Worm (Caenorhabditis elegans) whole organism, L2 larva: ENCODE measurements around the gene acl-8.
A peak's percentile ranks its signal among the peaks of the same experiment; 100 is the strongest.

Experiments
- C34F6.9 ChIP-seq: fragments of 150-350 bp; optimal IDR thresholded peaks from 2 replicates; lab custom pipeline; 2014; ENCODE audit warnings: missing biosample characterization, missing genetic modification characterization
- F13H6.1 ChIP-seq: sonication (generic microtip); optimal IDR thresholded peaks from 2 replicates; lab custom pipeline; 2016; ENCODE audit warnings: missing genetic modification characterization, missing compliant biosample characterization
- Y55F3AM.14 ChIP-seq: fragments of 200-800 bp; sonication (Bioruptor generic); optimal IDR thresholded peaks from 2 replicates; lab custom pipeline; 2018; ENCODE audit warnings: mild to moderate bottlenecking, missing genetic modification characterization, missing compliant biosample characterization
- ZK546.5 ChIP-seq: sonication (generic microtip); optimal IDR thresholded peaks from 2 replicates; lab custom pipeline; 2017; ENCODE audit warnings: missing biosample characterization, missing genetic modification characterization
- aly-2 ChIP-seq: fragments of 150-350 bp; optimal IDR thresholded peaks from 2 replicates; lab custom pipeline; 2014; ENCODE audit warnings: missing biosample characterization, missing genetic modification characterization
- ama-1 ChIP-seq: fragments of 150-350 bp; optimal IDR thresholded peaks from 2 replicates; lab custom pipeline; 2018; ENCODE audit warnings: inconsistent platforms
- blmp-1 ChIP-seq: sonication (generic microtip); optimal IDR thresholded peaks from 2 replicates; lab custom pipeline; 2017; ENCODE audit warnings: missing genetic modification characterization, mild to moderate bottlenecking, missing compliant biosample characterization, antibody characterized with exemption, moderate library complexity; ENCODE audit not compliant: insufficient read depth
- ceh-16 ChIP-seq: fragments of 150-350 bp; optimal IDR thresholded peaks from 2 replicates; lab custom pipeline; 2014; ENCODE audit warnings: missing biosample characterization, missing genetic modification characterization
- ceh-82 ChIP-seq: fragments of 150-350 bp; optimal IDR thresholded peaks from 2 replicates; lab custom pipeline; 2014; ENCODE audit warnings: missing biosample characterization, missing genetic modification characterization
- crh-2 ChIP-seq: sonication (generic microtip); optimal IDR thresholded peaks from 2 replicates; lab custom pipeline; 2017; ENCODE audit warnings: missing biosample characterization, missing genetic modification characterization
- dmd-4 ChIP-seq: sonication (generic microtip); optimal IDR thresholded peaks from 2 replicates; lab custom pipeline; 2017; ENCODE audit warnings: missing biosample characterization, missing genetic modification characterization
- egl-27 ChIP-seq: sonication (generic microtip); optimal IDR thresholded peaks from 3 replicates; lab custom pipeline; 2017; ENCODE audit warnings: missing biosample characterization, missing genetic modification reagents, missing genetic modification characterization
- fos-1 ChIP-seq: fragments of 150-350 bp; optimal IDR thresholded peaks from 2 replicates; lab custom pipeline; 2014; ENCODE audit warnings: missing biosample characterization, missing genetic modification characterization
- lin-13 ChIP-seq: fragments of 150-350 bp; optimal IDR thresholded peaks from 2 replicates; lab custom pipeline; 2014; ENCODE audit warnings: missing biosample characterization, missing genetic modification reagents, missing genetic modification characterization
- lsy-2 ChIP-seq, 2 experiments: fragments of 150-350 bp in 1 of 2; sonication (generic microtip) in 1 of 2; optimal IDR thresholded peaks; 2 replicates each; lab custom pipeline; 2014 to 2017; ENCODE audit warnings: missing biosample characterization in 2 of 2, missing genetic modification characterization in 2 of 2
- mab-5 ChIP-seq: fragments of 150-350 bp; optimal IDR thresholded peaks from 2 replicates; lab custom pipeline; 2014; ENCODE audit warnings: missing biosample characterization, missing genetic modification characterization
- mbf-1 ChIP-seq: sonication (generic microtip); optimal IDR thresholded peaks from 2 replicates; lab custom pipeline; 2017; ENCODE audit warnings: missing biosample characterization, missing genetic modification characterization
- mdl-1 ChIP-seq, 2 experiments: fragments of 150-350 bp in 1 of 2; sonication (generic microtip) in 1 of 2; optimal IDR thresholded peaks; 2 replicates each; lab custom pipeline; 2017; ENCODE audit warnings: missing biosample characterization in 2 of 2, missing genetic modification characterization in 2 of 2
- nhr-10 ChIP-seq: sonication (generic microtip); optimal IDR thresholded peaks from 2 replicates; lab custom pipeline; 2017; ENCODE audit warnings: missing biosample characterization, missing genetic modification characterization
- nhr-11 ChIP-seq: fragments of 150-350 bp; optimal IDR thresholded peaks from 2 replicates; lab custom pipeline; 2014; ENCODE audit warnings: missing biosample characterization, missing genetic modification characterization
- nhr-12 ChIP-seq: fragments of 150-350 bp; optimal IDR thresholded peaks from 2 replicates; lab custom pipeline; 2014; ENCODE audit warnings: missing biosample characterization, missing genetic modification characterization
- nhr-129 ChIP-seq: fragments of 150-350 bp; optimal IDR thresholded peaks from 2 replicates; lab custom pipeline; 2014; ENCODE audit warnings: missing biosample characterization, missing genetic modification characterization
- nhr-21 ChIP-seq: fragments of 150-350 bp; optimal IDR thresholded peaks from 2 replicates; lab custom pipeline; 2014; ENCODE audit warnings: missing biosample characterization, missing genetic modification characterization
- nhr-237 ChIP-seq: fragments of 150-350 bp; optimal IDR thresholded peaks from 2 replicates; lab custom pipeline; 2014; ENCODE audit warnings: missing biosample characterization, missing genetic modification characterization
- nhr-6 ChIP-seq: fragments of 150-350 bp; optimal IDR thresholded peaks from 2 replicates; lab custom pipeline; 2014; ENCODE audit warnings: missing biosample characterization, missing genetic modification characterization
- nhr-77 ChIP-seq: fragments of 150-350 bp; optimal IDR thresholded peaks from 2 replicates; lab custom pipeline; 2014; ENCODE audit warnings: missing biosample characterization, missing genetic modification characterization
- peb-1 ChIP-seq: fragments of 150-350 bp; optimal IDR thresholded peaks from 2 replicates; lab custom pipeline; 2014; ENCODE audit warnings: missing biosample characterization, missing genetic modification characterization
- sem-4 ChIP-seq: fragments of 150-350 bp; optimal IDR thresholded peaks from 2 replicates; lab custom pipeline; 2014; ENCODE audit warnings: missing biosample characterization, missing genetic modification reagents, missing genetic modification characterization
- skn-1 ChIP-seq: sonication (generic microtip); optimal IDR thresholded peaks from 2 replicates; lab custom pipeline; 2017; ENCODE audit warnings: missing biosample characterization, missing genetic modification characterization
- sma-3 ChIP-seq: sonication (generic microtip); optimal IDR thresholded peaks from 2 replicates; lab custom pipeline; 2016; ENCODE audit warnings: missing genetic modification reagents, missing genetic modification characterization, missing compliant biosample characterization
- sma-9 ChIP-seq, 2 experiments: fragments of 150-350 bp in 1 of 2; sonication (generic microtip) in 1 of 2; optimal IDR thresholded peaks; 2 replicates each; lab custom pipeline; 2014 to 2016; ENCODE audit warnings: missing genetic modification characterization in 2 of 2, mild to moderate bottlenecking in 1 of 2, missing biosample characterization in 1 of 2, missing compliant biosample characterization in 1 of 2, missing genetic modification reagents in 1 of 2, moderate library complexity in 1 of 2
- snpc-4 ChIP-seq: fragments of 150-350 bp; optimal IDR thresholded peaks from 2 replicates; lab custom pipeline; 2014; ENCODE audit warnings: missing biosample characterization, missing genetic modification characterization
- unc-39 ChIP-seq: fragments of 150-350 bp; optimal IDR thresholded peaks from 2 replicates; lab custom pipeline; 2014; ENCODE audit warnings: missing biosample characterization, missing genetic modification characterization
- unc-55 ChIP-seq: fragments of 150-350 bp; sonication (generic microtip); optimal IDR thresholded peaks from 3 replicates; lab custom pipeline; 2014; ENCODE audit warnings: missing biosample characterization, missing genetic modification reagents, missing genetic modification characterization
- unc-62 ChIP-seq: fragments of 150-350 bp; optimal IDR thresholded peaks from 2 replicates; lab custom pipeline; 2014; ENCODE audit warnings: missing biosample characterization, missing genetic modification reagents, missing genetic modification characterization
- zag-1 ChIP-seq: fragments of 150-350 bp; optimal IDR thresholded peaks from 2 replicates; lab custom pipeline; 2014; ENCODE audit warnings: missing biosample characterization, missing genetic modification characterization
- ztf-1 ChIP-seq: fragments of 200-800 bp; sonication (Bioruptor generic); conservative IDR thresholded peaks from 2 replicates; pipeline ENCODE4 v1.3.6; 2022; ENCODE audit warnings: missing genetic modification characterization, missing compliant biosample characterization
- ztf-11 ChIP-seq: sonication (generic microtip); optimal IDR thresholded peaks from 2 replicates; lab custom pipeline; 2017; ENCODE audit warnings: missing biosample characterization, missing genetic modification characterization
- ztf-4 ChIP-seq: fragments of 150-350 bp; optimal IDR thresholded peaks from 2 replicates; lab custom pipeline; 2014; ENCODE audit warnings: missing biosample characterization, missing genetic modification characterization

The acl-8 gene

DNA sequence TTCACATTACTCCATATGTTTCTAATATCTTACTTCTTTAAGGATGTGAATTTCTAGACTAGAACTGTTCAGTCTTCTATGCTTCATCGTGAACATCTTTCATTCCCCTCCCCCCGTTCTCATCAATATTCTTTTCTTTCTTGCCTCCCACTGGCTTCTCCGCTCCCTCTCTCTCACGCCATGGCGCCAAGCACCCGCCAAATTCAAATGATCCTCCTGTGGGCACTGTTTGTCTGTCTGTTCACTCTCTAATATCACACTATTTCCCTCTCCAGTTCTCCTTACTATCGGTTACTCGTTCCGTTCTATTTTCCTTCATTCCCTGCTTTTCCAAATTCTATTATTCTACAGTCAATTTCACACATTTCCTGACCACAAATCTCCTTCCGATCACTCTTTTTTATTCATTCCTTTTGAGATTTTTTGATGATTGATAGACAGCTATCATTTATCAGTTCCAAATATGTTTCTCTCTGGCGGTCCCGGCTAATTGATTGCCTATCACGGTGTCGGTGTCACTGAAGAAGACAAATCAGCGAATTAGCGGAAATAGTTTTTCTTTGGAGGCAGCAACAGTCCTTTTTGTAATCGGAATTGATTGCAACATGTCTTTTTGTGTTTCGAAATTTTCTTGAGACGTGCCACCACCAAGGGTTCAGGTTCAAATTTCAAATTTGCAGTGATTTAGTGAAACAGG, 7.8 kb downstream of the acl-8 start:
- TF ChIP-seq nhr-129 (no peak), nhr-12 (tag; lab: Kevin White, UChicago) (no peak), ama-1 (no peak), ceh-16 (tag; lab: Kevin White, UChicago) (peak; percentile 33)

DNA sequence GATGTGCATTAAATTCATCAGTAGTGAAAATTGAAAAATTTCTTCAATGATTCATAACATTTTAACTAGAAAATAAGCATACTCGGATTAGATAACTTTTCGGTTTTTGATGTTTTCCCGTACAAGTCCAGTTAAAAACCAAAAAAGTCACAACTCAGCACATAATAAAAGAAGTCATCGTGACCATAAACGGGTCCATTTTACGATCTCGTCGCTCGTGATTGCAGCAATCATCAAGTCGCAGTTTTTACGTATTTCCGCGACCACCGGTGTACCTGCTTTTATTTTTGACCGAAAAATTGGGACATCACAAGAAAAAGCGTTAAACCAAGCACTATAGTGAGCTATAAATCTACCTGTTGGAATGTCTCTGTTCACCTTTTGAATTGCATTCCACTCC, 10.6 kb downstream of the acl-8 start:
- TF ChIP-seq nhr-10 (tag; lab: Kevin White, UChicago): no peak
- no peak for TF ChIP-seq Y55F3AM.14
- TF ChIP-seq skn-1 (tag; lab: Kevin White, UChicago): no peak
- no peak for TF ChIP-seq dmd-4 (tag; lab: Kevin White, UChicago)
- no peak for TF ChIP-seq crh-2 (tag; lab: Kevin White, UChicago)
- TF ChIP-seq fos-1: no peak
- no peak for TF ChIP-seq nhr-21 (tag; lab: Kevin White, UChicago)
- no peak for TF ChIP-seq ceh-16 (tag; lab: Kevin White, UChicago)

DNA sequence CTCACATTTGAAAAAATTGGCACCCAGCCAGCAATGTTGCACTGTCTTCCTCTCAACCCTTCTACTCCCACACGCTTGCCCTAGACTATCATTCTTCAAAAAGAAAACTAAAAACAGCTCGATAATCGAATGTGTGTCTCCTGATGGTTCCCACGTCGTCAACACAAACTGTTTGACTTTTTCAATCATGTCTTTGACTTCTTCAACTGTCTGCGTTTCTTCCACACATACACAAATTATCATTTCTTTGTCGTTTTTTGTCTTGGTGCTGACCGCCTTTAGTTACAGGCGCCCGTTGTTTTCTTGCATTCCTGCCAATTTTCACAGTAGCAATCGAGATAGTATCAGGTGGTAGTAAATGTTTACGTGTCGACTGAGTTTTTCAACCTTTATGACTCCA, 11.9 kb downstream of the acl-8 start:
- TF ChIP-seq ama-1 (no peak), C34F6.9 (no peak), nhr-237 (no peak), lin-13 (GFP tag; lab: Kevin White, UChicago) (no peak), ztf-4 (tag; lab: Kevin White, UChicago) (no peak), nhr-21 (tag; lab: Kevin White, UChicago) (no peak), snpc-4 (tag; lab: Kevin White, UChicago) (no peak), unc-55 (GFP tag; lab: Kevin White, UChicago) (no peak), unc-62 (GFP tag; lab: Kevin White, UChicago) (no peak), blmp-1 (no peak), crh-2 (tag; lab: Kevin White, UChicago) (peak; percentile 61), nhr-6 (no peak), mab-5 (tag; lab: Kevin White, UChicago) (no peak), skn-1 (tag; lab: Kevin White, UChicago) (no peak), ceh-82 (tag; lab: Kevin White, UChicago) (no peak), ztf-1 (no peak), nhr-77 (tag; lab: Kevin White, UChicago) (no peak), dmd-4 (tag; lab: Kevin White, UChicago) (no peak), nhr-10 (tag; lab: Kevin White, UChicago) (no peak), ceh-16 (tag; lab: Kevin White, UChicago) (no peak), fos-1 (peak; percentile 23), mdl-1 (tag; optimal IDR thresholded peaks at IDR 0.05; lab: Kevin White, UChicago) (no peak), nhr-129 (peak; percentile 15), nhr-11 (no peak), sma-9 (GFP tag; optimal IDR thresholded peaks at IDR 0.05; lab: Kevin White, UChicago) (peak; percentile 36), sma-9 (tag; optimal IDR thresholded peaks at IDR 0.05; lab: Kevin White, UChicago) (no peak), zag-1 (tag; lab: Kevin White, UChicago) (no peak), peb-1 (no peak), ztf-11 (tag; lab: Kevin White, UChicago) (no peak)

- TF ChIP-seq sma-3 (GFP tag; lab: Kevin White, UChicago) (no peak), Y55F3AM.14 (no peak), nhr-6 (no peak), mab-5 (tag; lab: Kevin White, UChicago) (no peak), lsy-2 (tag; optimal IDR thresholded peaks at IDR 0.05; lab: Kevin White, UChicago) (no peak), sem-4 (no peak), unc-55 (GFP tag; lab: Kevin White, UChicago) (no peak), unc-39 (tag; lab: Kevin White, UChicago) (no peak), aly-2 (tag; lab: Kevin White, UChicago) (no peak), sma-9 (GFP tag; optimal IDR thresholded peaks at IDR 0.05; lab: Kevin White, UChicago) (no peak), sma-9 (tag; optimal IDR thresholded peaks at IDR 0.05; lab: Kevin White, UChicago) (no peak), F13H6.1 (tag; lab: Kevin White, UChicago) (no peak), mbf-1 (no peak), nhr-12 (tag; lab: Kevin White, UChicago) (no peak), egl-27 (tag; lab: Kevin White, UChicago) (no peak), nhr-21 (tag; lab: Kevin White, UChicago) (no peak), nhr-237 (no peak), ZK546.5 (tag; lab: Kevin White, UChicago) (no peak), nhr-10 (tag; lab: Kevin White, UChicago) (no peak)
Measured at ce11 chrV:6464238-6464637, 13.6 kb downstream of the acl-8 start.
